Worm (Caenorhabditis elegans) whole organism, L2 larva: Measurements from ENCODE around the gene ugt-2.

Experiments
- F13H6.1 ChIP-seq: sonication (generic microtip); optimal IDR thresholded peaks from 2 replicates; lab custom pipeline; 2016; ENCODE audit warnings: missing genetic modification characterization, missing compliant biosample characterization
- R02D3.7 ChIP-seq: fragments of 150-350 bp; optimal IDR thresholded peaks from 2 replicates; lab custom pipeline; 2014; ENCODE audit warnings: missing biosample characterization, missing genetic modification characterization
- Y55F3AM.14 ChIP-seq: fragments of 200-800 bp; sonication (Bioruptor generic); optimal IDR thresholded peaks from 2 replicates; lab custom pipeline; 2018; ENCODE audit warnings: mild to moderate bottlenecking, missing genetic modification characterization, missing compliant biosample characterization
- ZK546.5 ChIP-seq: sonication (generic microtip); optimal IDR thresholded peaks from 2 replicates; lab custom pipeline; 2017; ENCODE audit warnings: missing biosample characterization, missing genetic modification characterization
- alr-1 ChIP-seq: fragments of 150-350 bp; optimal IDR thresholded peaks from 2 replicates; lab custom pipeline; 2014; ENCODE audit warnings: missing biosample characterization, missing genetic modification characterization
- aly-2 ChIP-seq: fragments of 150-350 bp; optimal IDR thresholded peaks from 2 replicates; lab custom pipeline; 2014; ENCODE audit warnings: missing biosample characterization, missing genetic modification characterization
- ama-1 ChIP-seq: fragments of 150-350 bp; optimal IDR thresholded peaks from 2 replicates; lab custom pipeline; 2018; ENCODE audit warnings: inconsistent platforms
- blmp-1 ChIP-seq: sonication (generic microtip); optimal IDR thresholded peaks from 2 replicates; lab custom pipeline; 2017; ENCODE audit warnings: missing genetic modification characterization, mild to moderate bottlenecking, missing compliant biosample characterization, antibody characterized with exemption, moderate library complexity; ENCODE audit not compliant: insufficient read depth
- crh-2 ChIP-seq: sonication (generic microtip); optimal IDR thresholded peaks from 2 replicates; lab custom pipeline; 2017; ENCODE audit warnings: missing biosample characterization, missing genetic modification characterization
- dmd-4 ChIP-seq: sonication (generic microtip); optimal IDR thresholded peaks from 2 replicates; lab custom pipeline; 2017; ENCODE audit warnings: missing biosample characterization, missing genetic modification characterization
- egl-27 ChIP-seq: sonication (generic microtip); optimal IDR thresholded peaks from 3 replicates; lab custom pipeline; 2017; ENCODE audit warnings: missing biosample characterization, missing genetic modification reagents, missing genetic modification characterization
- elt-1 ChIP-seq: fragments of 150-350 bp; optimal IDR thresholded peaks from 2 replicates; lab custom pipeline; 2014; ENCODE audit warnings: missing biosample characterization, missing genetic modification characterization
- elt-3 ChIP-seq: sonication (generic microtip); optimal IDR thresholded peaks from 2 replicates; lab custom pipeline; 2017; ENCODE audit warnings: missing biosample characterization, missing genetic modification characterization
- fos-1 ChIP-seq: fragments of 150-350 bp; optimal IDR thresholded peaks from 2 replicates; lab custom pipeline; 2014; ENCODE audit warnings: missing biosample characterization, missing genetic modification characterization
- gmeb-1 ChIP-seq: fragments of 150-350 bp; optimal IDR thresholded peaks from 2 replicates; lab custom pipeline; 2014; ENCODE audit warnings: missing biosample characterization, missing genetic modification characterization
- lin-11 ChIP-seq: fragments of 150-350 bp; sonication (generic microtip); optimal IDR thresholded peaks from 2 replicates; lab custom pipeline; 2014; ENCODE audit warnings: missing biosample characterization, missing genetic modification characterization, inconsistent platforms, mixed read lengths
- lin-39 ChIP-seq: fragments of 150-350 bp; optimal IDR thresholded peaks from 2 replicates; lab custom pipeline; 2014; ENCODE audit warnings: missing biosample characterization, missing genetic modification reagents, missing genetic modification characterization
- lsy-2 ChIP-seq, 2 experiments: fragments of 150-350 bp in 1 of 2; sonication (generic microtip) in 1 of 2; optimal IDR thresholded peaks; 2 replicates each; lab custom pipeline; 2014 to 2017; ENCODE audit warnings: missing biosample characterization in 2 of 2, missing genetic modification characterization in 2 of 2
- mbf-1 ChIP-seq: sonication (generic microtip); optimal IDR thresholded peaks from 2 replicates; lab custom pipeline; 2017; ENCODE audit warnings: missing biosample characterization, missing genetic modification characterization
- nhr-10 ChIP-seq: sonication (generic microtip); optimal IDR thresholded peaks from 2 replicates; lab custom pipeline; 2017; ENCODE audit warnings: missing biosample characterization, missing genetic modification characterization
- nhr-11 ChIP-seq: fragments of 150-350 bp; optimal IDR thresholded peaks from 2 replicates; lab custom pipeline; 2014; ENCODE audit warnings: missing biosample characterization, missing genetic modification characterization
- nhr-12 ChIP-seq: fragments of 150-350 bp; optimal IDR thresholded peaks from 2 replicates; lab custom pipeline; 2014; ENCODE audit warnings: missing biosample characterization, missing genetic modification characterization
- nhr-129 ChIP-seq: fragments of 150-350 bp; optimal IDR thresholded peaks from 2 replicates; lab custom pipeline; 2014; ENCODE audit warnings: missing biosample characterization, missing genetic modification characterization
- nhr-23 ChIP-seq: fragments of 150-350 bp; optimal IDR thresholded peaks from 2 replicates; lab custom pipeline; 2014; ENCODE audit warnings: missing biosample characterization, missing genetic modification reagents, missing genetic modification characterization
- nhr-237 ChIP-seq: fragments of 150-350 bp; optimal IDR thresholded peaks from 2 replicates; lab custom pipeline; 2014; ENCODE audit warnings: missing biosample characterization, missing genetic modification characterization
- nhr-25 ChIP-seq: fragments of 150-350 bp; sonication (generic microtip); optimal IDR thresholded peaks from 3 replicates; lab custom pipeline; 2014; ENCODE audit warnings: missing biosample characterization, missing genetic modification characterization
- peb-1 ChIP-seq: fragments of 150-350 bp; optimal IDR thresholded peaks from 2 replicates; lab custom pipeline; 2014; ENCODE audit warnings: missing biosample characterization, missing genetic modification characterization
- sem-4 ChIP-seq: fragments of 150-350 bp; optimal IDR thresholded peaks from 2 replicates; lab custom pipeline; 2014; ENCODE audit warnings: missing biosample characterization, missing genetic modification reagents, missing genetic modification characterization
- skn-1 ChIP-seq: sonication (generic microtip); optimal IDR thresholded peaks from 2 replicates; lab custom pipeline; 2017; ENCODE audit warnings: missing biosample characterization, missing genetic modification characterization
- sma-3 ChIP-seq: sonication (generic microtip); optimal IDR thresholded peaks from 2 replicates; lab custom pipeline; 2016; ENCODE audit warnings: missing genetic modification reagents, missing genetic modification characterization, missing compliant biosample characterization
- unc-55 ChIP-seq: fragments of 150-350 bp; sonication (generic microtip); optimal IDR thresholded peaks from 3 replicates; lab custom pipeline; 2014; ENCODE audit warnings: missing biosample characterization, missing genetic modification reagents, missing genetic modification characterization
- unc-62 ChIP-seq: fragments of 150-350 bp; optimal IDR thresholded peaks from 2 replicates; lab custom pipeline; 2014; ENCODE audit warnings: missing biosample characterization, missing genetic modification reagents, missing genetic modification characterization
- zag-1 ChIP-seq: fragments of 150-350 bp; optimal IDR thresholded peaks from 2 replicates; lab custom pipeline; 2014; ENCODE audit warnings: missing biosample characterization, missing genetic modification characterization
- ztf-11 ChIP-seq: sonication (generic microtip); optimal IDR thresholded peaks from 2 replicates; lab custom pipeline; 2017; ENCODE audit warnings: missing biosample characterization, missing genetic modification characterization
- ztf-4 ChIP-seq: fragments of 150-350 bp; optimal IDR thresholded peaks from 2 replicates; lab custom pipeline; 2014; ENCODE audit warnings: missing biosample characterization, missing genetic modification characterization

The ugt-2 gene

ce11 chrV:10414610-10415009 lies 16.0 kb downstream of the ugt-2 start, which contains the start of gene F15H10.9:
TSS of gene F15H10.9 (minus strand) at chrV:10414710.
- TF ChIP-seq mbf-1 (tag; lab: Kevin White, UChicago) (no peak), nhr-237 (no peak), elt-1 (tag; lab: Kevin White, UChicago) (no peak), unc-62 (no peak), zag-1 (tag; lab: Kevin White, UChicago) (no peak), elt-3 (tag; lab: Kevin White, UChicago) (no peak), sem-4 (tag; lab: Kevin White, UChicago) (no peak), crh-2 (tag; lab: Kevin White, UChicago) (no peak)

DNA sequence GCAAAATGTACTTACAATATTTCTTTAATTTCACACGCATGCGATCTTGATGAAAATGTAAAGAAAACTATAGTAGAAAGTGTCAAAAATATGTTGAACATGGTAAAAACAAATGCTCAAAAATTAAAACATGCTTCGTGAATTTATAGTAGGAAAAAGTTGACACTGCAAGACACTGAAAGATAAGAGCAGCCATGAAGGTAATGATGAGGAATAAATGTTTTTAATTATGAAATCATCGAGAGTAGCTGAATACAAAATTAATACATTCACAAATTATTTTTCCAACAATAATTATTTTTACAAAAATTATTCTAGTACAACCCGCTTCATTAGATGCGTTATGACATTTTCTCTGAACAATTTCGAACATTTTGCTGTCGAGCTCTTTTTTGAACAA lies 18.3 kb downstream of the ugt-2 start, which contains the start of gene F15H10.10:
Gene F15H10.10, minus strand, starts transcription at position 101 of the 400 bp plus-strand sequence.
- TF ChIP-seq alr-1 (tag; lab: Kevin White, UChicago) (no peak), egl-27 (tag; lab: Kevin White, UChicago) (no peak), aly-2 (no peak), Y55F3AM.14 (no peak), peb-1 (no peak), nhr-237 (no peak), dmd-4 (tag; lab: Kevin White, UChicago) (no peak), unc-62 (no peak), lin-11 (tag; lab: Kevin White, UChicago) (no peak), gmeb-1 (tag; lab: Kevin White, UChicago) (no peak), lsy-2 (tag; optimal IDR thresholded peaks at IDR 0.05; lab: Kevin White, UChicago) (no peak), fos-1 (tag; lab: Kevin White, UChicago) (no peak), unc-55 (no peak), nhr-23 (no peak), sma-3 (GFP tag; lab: Kevin White, UChicago) (no peak), ztf-4 (tag; lab: Kevin White, UChicago) (no peak), zag-1 (tag; lab: Kevin White, UChicago) (no peak)

DNA sequence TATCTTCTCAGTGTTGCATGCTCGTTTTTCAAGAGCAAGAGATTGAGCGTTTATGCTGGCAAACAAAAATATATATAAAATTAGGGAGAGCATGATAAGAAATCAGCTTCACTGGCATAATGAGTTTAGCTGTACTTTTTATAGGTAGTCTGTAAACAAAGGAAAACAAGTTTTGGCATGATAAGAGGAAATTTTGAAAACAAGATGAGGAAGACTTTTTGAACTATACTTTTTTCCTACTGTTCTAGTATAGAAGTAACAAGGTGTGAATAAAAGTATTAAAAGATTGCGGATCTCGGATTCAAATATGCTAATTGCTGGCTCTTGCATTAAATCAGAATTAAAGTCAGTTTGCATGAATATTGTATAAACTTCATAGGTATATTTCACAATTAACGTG lies 20.4 kb downstream of the ugt-2 start, which contains the start of gene F15H10.5:
Gene F15H10.5, minus strand, starts transcription at position 101 of the 400 bp plus-strand sequence.
- TF ChIP-seq dmd-4 (tag; lab: Kevin White, UChicago) (no peak), nhr-129 (tag; lab: Kevin White, UChicago) (no peak), fos-1 (tag; lab: Kevin White, UChicago) (no peak), egl-27 (tag; lab: Kevin White, UChicago) (no peak), sma-3 (GFP tag; lab: Kevin White, UChicago) (no peak), nhr-10 (no peak), unc-62 (no peak), ztf-4 (tag; lab: Kevin White, UChicago) (no peak), ama-1 (lab: Kevin White, UChicago) (no peak), crh-2 (tag; lab: Kevin White, UChicago) (no peak), elt-1 (tag; lab: Kevin White, UChicago) (no peak), R02D3.7 (tag; lab: Kevin White, UChicago) (no peak)

ce11 chrV:10421802-10422201 lies 23.2 kb downstream of the ugt-2 start, which contains the start of gene col-13:
TSS of gene col-13 (minus strand) at chrV:10421902.
- TF ChIP-seq skn-1 (tag; lab: Kevin White, UChicago) (no peak), ama-1 (lab: Kevin White, UChicago) (no peak), nhr-23 (no peak), nhr-12 (tag; lab: Kevin White, UChicago) (no peak), unc-62 (no peak), aly-2 (no peak), ztf-11 (tag; lab: Kevin White, UChicago) (no peak), nhr-11 (no peak), elt-1 (tag; lab: Kevin White, UChicago) (no peak), ZK546.5 (tag; lab: Kevin White, UChicago) (no peak), F13H6.1 (tag; lab: Kevin White, UChicago) (no peak)

DNA sequence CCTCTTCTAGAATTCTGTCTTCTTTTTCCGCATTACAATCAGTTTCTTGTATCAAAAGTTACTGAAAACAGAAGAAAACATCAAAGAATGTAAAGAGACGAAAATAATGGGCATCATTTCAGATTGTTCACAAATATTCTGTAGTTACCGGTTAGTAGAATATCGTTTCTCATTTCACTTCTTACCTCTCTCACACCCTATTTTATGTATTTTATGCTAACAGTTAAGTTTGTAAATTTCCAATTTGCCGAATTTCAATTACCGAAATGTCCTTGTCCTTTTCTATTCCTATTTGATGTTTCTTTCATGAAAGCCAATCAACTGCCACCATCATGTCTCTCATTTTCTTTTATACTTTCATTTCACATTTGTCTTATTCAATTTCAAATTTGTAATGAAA lies 24.9 kb downstream of the ugt-2 start:
- TF ChIP-seq lin-39 (tag; lab: Kevin White, UChicago), result no peak
- peak; percentile 76 for TF ChIP-seq nhr-25 (tag; lab: Kevin White, UChicago)
- peak; percentile 16 for TF ChIP-seq sma-3 (GFP tag; lab: Kevin White, UChicago)
- TF ChIP-seq blmp-1 (tag; lab: Kevin White, UChicago), result peak; percentile 25
